Worm (Caenorhabditis elegans) whole organism, L4 larva: ENCODE results near the gene pfk-1.2.
A peak's percentile ranks its signal among the peaks of the same experiment; 100 is the strongest.

Experiments
- D1046.2 ChIP-seq: fragments of 200-800 bp; sonication (Bioruptor generic); IDR thresholded peaks from 2 replicates; pipeline ENCODE4 v1.3.6; 2022; ENCODE audit warnings: missing genetic modification characterization, missing compliant biosample characterization
- F37D6.2 ChIP-seq: sonication (generic microtip); optimal IDR thresholded peaks from 2 replicates; lab custom pipeline; 2016; ENCODE audit warnings: mild to moderate bottlenecking, missing genetic modification characterization, missing compliant biosample characterization
- T20F7.1 ChIP-seq: fragments of 200-800 bp; sonication (Bioruptor generic); optimal IDR thresholded peaks from 2 replicates; lab custom pipeline; 2018; ENCODE audit warnings: mild to moderate bottlenecking, missing genetic modification characterization, missing compliant biosample characterization
- T26A8.4 ChIP-seq: fragments of 200-800 bp; sonication (Bioruptor generic); IDR thresholded peaks from 2 replicates; pipeline ENCODE4 v1.3.6; 2022; ENCODE audit warnings: missing genetic modification characterization, missing compliant biosample characterization
- aha-1 ChIP-seq: fragments of 150-350 bp; peaks from one replicate; lab custom pipeline; 2014; ENCODE audit warnings: missing biosample characterization, missing genetic modification characterization
- ceh-32 ChIP-seq: sonication (generic microtip); optimal IDR thresholded peaks from 2 replicates; lab custom pipeline; 2016; ENCODE audit warnings: mild to moderate bottlenecking, missing genetic modification characterization, missing compliant biosample characterization; ENCODE audit not compliant: poor library complexity
- ceh-82 ChIP-seq: sonication (generic microtip); optimal IDR thresholded peaks from 2 replicates; lab custom pipeline; 2017; ENCODE audit warnings: missing biosample characterization, missing genetic modification characterization
- cey-2 ChIP-seq: sonication (generic microtip); optimal IDR thresholded peaks from 3 replicates; lab custom pipeline; 2017; ENCODE audit warnings: missing genetic modification characterization, mild to moderate bottlenecking, missing compliant biosample characterization, antibody characterized with exemption, borderline replicate concordance; ENCODE audit not compliant: insufficient read depth
- ctbp-1 ChIP-seq: fragments of 200-800 bp; sonication (Bioruptor generic); IDR thresholded peaks from 2 replicates; pipeline ENCODE4 v1.3.6; 2022; ENCODE audit warnings: missing genetic modification reagents, missing genetic modification characterization, missing compliant biosample characterization
- daf-12 ChIP-seq: fragments of 150-350 bp; optimal IDR thresholded peaks from 2 replicates; lab custom pipeline; 2014; ENCODE audit warnings: missing biosample characterization, missing genetic modification reagents, missing genetic modification characterization
- daf-16 ChIP-seq, 3 experiments: sonication (generic microtip); optimal IDR thresholded peaks; 2 replicates each; lab custom pipeline; 2016 to 2017; ENCODE audit warnings: missing genetic modification characterization in 3 of 3, missing genetic modification reagents in 3 of 3, mild to moderate bottlenecking in 2 of 3, missing compliant biosample characterization in 2 of 3, missing biosample characterization in 1 of 3, moderate library complexity in 1 of 3
- daf-8 ChIP-seq: fragments of 200-800 bp; sonication (Bioruptor generic); IDR thresholded peaks from 2 replicates; pipeline ENCODE4 v1.3.6; 2022; ENCODE audit warnings: missing genetic modification characterization, missing compliant biosample characterization
- dmd-6 ChIP-seq: fragments of 200-800 bp; sonication (Bioruptor generic); IDR thresholded peaks from 2 replicates; pipeline ENCODE4 v1.3.6; 2022; ENCODE audit warnings: missing genetic modification reagents, missing genetic modification characterization, missing compliant biosample characterization
- dmd-8 ChIP-seq: fragments of 200-800 bp; sonication (Bioruptor generic); IDR thresholded peaks from 2 replicates; pipeline ENCODE4 v1.3.6; 2022; ENCODE audit warnings: missing genetic modification characterization, missing compliant biosample characterization
- dmd-9 ChIP-seq: fragments of 200-800 bp; sonication (Bioruptor generic); IDR thresholded peaks from 2 replicates; pipeline ENCODE4 v1.3.6; 2022; ENCODE audit warnings: missing genetic modification reagents, missing genetic modification characterization, missing compliant biosample characterization
- dpl-1 ChIP-seq: fragments of 150-350 bp; optimal IDR thresholded peaks from 2 replicates; lab custom pipeline; 2014; ENCODE audit warnings: missing biosample characterization, missing genetic modification reagents, missing genetic modification characterization
- duxl-1 ChIP-seq: sonication (generic microtip); optimal IDR thresholded peaks from 2 replicates; lab custom pipeline; 2016; ENCODE audit warnings: mild to moderate bottlenecking, missing genetic modification characterization, moderate library complexity, missing compliant biosample characterization; ENCODE audit not compliant: poor library complexity
- dve-1 ChIP-seq: sonication (generic microtip); optimal IDR thresholded peaks from 2 replicates; lab custom pipeline; 2017; ENCODE audit warnings: antibody characterized with exemption, mild to moderate bottlenecking, missing genetic modification characterization, missing compliant biosample characterization; ENCODE audit not compliant: insufficient read depth
- egl-27 ChIP-seq: sonication (generic microtip); optimal IDR thresholded peaks from 3 replicates; lab custom pipeline; 2017; ENCODE audit warnings: missing biosample characterization, missing genetic modification reagents, missing genetic modification characterization
- egl-43 ChIP-seq: fragments of 200-800 bp; sonication (Bioruptor generic); IDR thresholded peaks from 2 replicates; pipeline ENCODE4 v1.3.6; 2022; ENCODE audit warnings: missing genetic modification reagents, missing genetic modification characterization, missing compliant biosample characterization
- hlh-11 ChIP-seq: fragments of 200-800 bp; sonication (Bioruptor generic); optimal IDR thresholded peaks from 2 replicates; lab custom pipeline; 2018; ENCODE audit warnings: mild to moderate bottlenecking, missing genetic modification characterization, missing compliant biosample characterization
- hlh-30 ChIP-seq: sonication (generic microtip); optimal IDR thresholded peaks from 2 replicates; lab custom pipeline; 2017; ENCODE audit warnings: antibody characterized with exemption, mild to moderate bottlenecking, missing genetic modification characterization, missing compliant biosample characterization; ENCODE audit not compliant: insufficient read depth
- lim-7 ChIP-seq: fragments of 200-800 bp; sonication (Bioruptor generic); IDR thresholded peaks from 2 replicates; pipeline ENCODE4 v1.3.6; 2022; ENCODE audit warnings: missing genetic modification characterization, missing compliant biosample characterization
- lin-13 ChIP-seq: fragments of 150-350 bp; optimal IDR thresholded peaks from 2 replicates; lab custom pipeline; 2014; ENCODE audit warnings: missing biosample characterization, missing genetic modification reagents, missing genetic modification characterization
- lin-39 ChIP-seq: fragments of 150-350 bp; optimal IDR thresholded peaks from 2 replicates; lab custom pipeline; 2014; ENCODE audit warnings: missing biosample characterization, missing genetic modification reagents, missing genetic modification characterization
- lsy-2 ChIP-seq, 2 experiments: fragments of 150-350 bp in 1 of 2; sonication (generic microtip) in 1 of 2; optimal IDR thresholded peaks; 2 replicates each; lab custom pipeline; 2014 to 2017; ENCODE audit warnings: missing biosample characterization in 2 of 2, missing genetic modification characterization in 2 of 2
- madf-5 ChIP-seq, 2 experiments: fragments of 200-800 bp; sonication (Bioruptor generic); IDR thresholded peaks; 2 replicates each; pipeline ENCODE4 v1.3.6; 2022; ENCODE audit warnings: missing compliant biosample characterization in 2 of 2, missing genetic modification characterization in 2 of 2
- madf-9 ChIP-seq: fragments of 200-800 bp; sonication (Bioruptor generic); conservative IDR thresholded peaks from 2 replicates; pipeline ENCODE4 v1.3.6; 2022; ENCODE audit warnings: missing genetic modification reagents, missing genetic modification characterization, missing compliant biosample characterization
- mdt-29 ChIP-seq: fragments of 200-800 bp; sonication (Bioruptor generic); IDR thresholded peaks from 2 replicates; pipeline ENCODE4 v1.3.6; 2022; ENCODE audit warnings: missing genetic modification reagents, missing genetic modification characterization, missing compliant biosample characterization
- mep-1 ChIP-seq: fragments of 150-350 bp; sonication (generic microtip); optimal IDR thresholded peaks from 3 replicates; lab custom pipeline; 2014; ENCODE audit warnings: missing biosample characterization, missing genetic modification characterization
- mxl-2 ChIP-seq: fragments of 200-800 bp; sonication (Bioruptor generic); conservative IDR thresholded peaks from 2 replicates; pipeline ENCODE4 v1.3.6; 2022; ENCODE audit warnings: missing genetic modification reagents, missing genetic modification characterization, missing compliant biosample characterization
- mxl-3 ChIP-seq: fragments of 200-800 bp; sonication (Bioruptor generic); optimal IDR thresholded peaks from 2 replicates; lab custom pipeline; 2018; ENCODE audit warnings: mild to moderate bottlenecking, missing genetic modification characterization, missing compliant biosample characterization
- nhr-10 ChIP-seq: fragments of 150-350 bp; optimal IDR thresholded peaks from 2 replicates; lab custom pipeline; 2014; ENCODE audit warnings: missing biosample characterization, missing genetic modification characterization
- nhr-102 ChIP-seq: sonication (generic microtip); optimal IDR thresholded peaks from 2 replicates; lab custom pipeline; 2016; ENCODE audit warnings: mild to moderate bottlenecking, missing genetic modification characterization, moderate library complexity, missing compliant biosample characterization
- nhr-11 ChIP-seq: fragments of 150-350 bp; optimal IDR thresholded peaks from 2 replicates; lab custom pipeline; 2014; ENCODE audit warnings: missing biosample characterization, missing genetic modification characterization
- nhr-25 ChIP-seq: sonication (generic microtip); optimal IDR thresholded peaks from 2 replicates; lab custom pipeline; 2017; ENCODE audit warnings: missing genetic modification characterization, mild to moderate bottlenecking, missing compliant biosample characterization, antibody characterized with exemption, moderate library complexity, borderline replicate concordance; ENCODE audit not compliant: insufficient read depth
- nhr-28 ChIP-seq: fragments of 150-350 bp; optimal IDR thresholded peaks from 2 replicates; lab custom pipeline; 2014; ENCODE audit warnings: missing biosample characterization, missing genetic modification characterization
- nhr-41 ChIP-seq: fragments of 200-800 bp; sonication (Bioruptor generic); IDR thresholded peaks from 2 replicates; pipeline ENCODE4 v1.3.6; 2022; ENCODE audit warnings: missing genetic modification reagents, missing genetic modification characterization, missing compliant biosample characterization
- nhr-76 ChIP-seq: fragments of 150-350 bp; optimal IDR thresholded peaks from 2 replicates; lab custom pipeline; 2014; ENCODE audit warnings: missing biosample characterization, missing genetic modification characterization
- php-3 ChIP-seq: fragments of 200-800 bp; sonication (Bioruptor generic); IDR thresholded peaks from 2 replicates; pipeline ENCODE4 v1.3.6; 2022; ENCODE audit warnings: missing genetic modification reagents, missing genetic modification characterization, missing compliant biosample characterization
- pqm-1 ChIP-seq: sonication (generic microtip); optimal IDR thresholded peaks from 2 replicates; lab custom pipeline; 2017; ENCODE audit warnings: missing biosample characterization, missing genetic modification characterization
- rbr-2 ChIP-seq: sonication (generic microtip); optimal IDR thresholded peaks from 2 replicates; lab custom pipeline; 2016; ENCODE audit warnings: missing genotype, missing genetic modification characterization, missing compliant biosample characterization
- sdz-12 ChIP-seq: fragments of 200-800 bp; sonication (Bioruptor generic); optimal IDR thresholded peaks from 2 replicates; lab custom pipeline; 2018; ENCODE audit warnings: mild to moderate bottlenecking, missing genetic modification characterization, missing compliant biosample characterization
- skn-1 ChIP-seq: fragments of 150-350 bp; optimal IDR thresholded peaks from 2 replicates; lab custom pipeline; 2014; ENCODE audit warnings: missing biosample characterization, missing genetic modification characterization
- spr-3 ChIP-seq: fragments of 200-800 bp; sonication (Bioruptor generic); optimal IDR thresholded peaks from 2 replicates; lab custom pipeline; 2018; ENCODE audit warnings: mild to moderate bottlenecking, missing genetic modification characterization, missing compliant biosample characterization
- zfp-3 ChIP-seq: fragments of 200-800 bp; sonication (Bioruptor generic); conservative IDR thresholded peaks from 2 replicates; pipeline ENCODE4 v1.3.6; 2022; ENCODE audit warnings: missing genetic modification reagents, missing genetic modification characterization, missing compliant biosample characterization
- zip-2 ChIP-seq: fragments of 150-350 bp; optimal IDR thresholded peaks from 2 replicates; lab custom pipeline; 2014; ENCODE audit warnings: missing biosample characterization, missing genetic modification characterization

Gene pfk-1.2

DNA sequence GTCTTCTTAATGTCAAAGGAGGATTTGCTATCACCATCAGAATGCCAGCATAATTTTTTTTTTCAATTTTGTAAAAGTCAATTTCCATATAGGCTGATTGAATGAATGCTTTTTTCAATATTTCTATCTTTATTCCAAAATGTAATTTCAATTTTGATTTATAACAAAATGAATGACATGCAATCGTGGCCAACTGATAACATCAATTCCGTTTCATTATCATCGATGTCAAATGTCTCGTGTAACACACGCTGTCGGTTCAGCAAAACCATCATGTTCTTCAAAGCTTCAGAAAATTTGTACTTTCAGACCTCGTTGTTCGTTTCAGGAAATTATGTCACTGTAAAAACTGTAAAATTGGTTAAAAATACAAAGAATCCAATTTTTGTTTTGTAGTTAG lies 24.7 kb upstream of the pfk-1.2 start (continued):
- TF ChIP-seq daf-12 (tag; lab: Kevin White, UChicago) (no peak), nhr-28 (tag; lab: Kevin White, UChicago) (peak; percentile 79), lin-39 (tag; lab: Kevin White, UChicago) (no peak), mep-1 (peak; percentile 15), T20F7.1 (GFP tag; lab: Kevin White, UChicago) (no peak), nhr-41 (0 out of 2 replicates have a peak, but pooled peaks have one; percentile 41), madf-9 (GFP tag; lab: Robert Waterston, UW) (no peak), daf-16 (GFP tag; optimal IDR thresholded peaks at IDR 0.05; lab: Kevin White, UChicago) (no peak), daf-16 (tag; optimal IDR thresholded peaks at IDR 0.05; lab: Kevin White, UChicago) (peak; percentile 25), zfp-3 (GFP tag; lab: Robert Waterston, UW) (no peak), egl-43 (GFP tag; lab: Robert Waterston, UW) (no peak), daf-8 (GFP tag; lab: Robert Waterston, UW) (no peak), hlh-30 (tag; lab: Kevin White, UChicago) (peak; percentile 48), ctbp-1 (GFP tag; lab: Robert Waterston, UW) (no peak), D1046.2 (no peak), ceh-82 (tag; lab: Kevin White, UChicago) (no peak), sdz-12 (GFP tag; lab: Kevin White, UChicago) (no peak), php-3 (peak; percentile 96), madf-5 (GFP tag; IDR thresholded peaks at IDR 0.05; lab: Robert Waterston, UW) (no peak), nhr-11 (no peak), nhr-102 (tag; lab: Kevin White, UChicago) (no peak), dmd-9 (no peak), hlh-11 (tag; lab: Kevin White, UChicago) (peak; percentile 23), lin-13 (no peak), dpl-1 (GFP tag; lab: Kevin White, UChicago) (no peak), nhr-10 (tag; lab: Kevin White, UChicago) (no peak), T26A8.4 (GFP tag; lab: Robert Waterston, UW) (no peak), mxl-3 (GFP tag; lab: Kevin White, UChicago) (peak; percentile 83), lim-7 (GFP tag; lab: Robert Waterston, UW) (no peak), rbr-2 (tag; lab: Kevin White, UChicago) (no peak), mxl-2 (no peak), F37D6.2 (tag; lab: Kevin White, UChicago) (no peak), nhr-25 (tag; lab: Kevin White, UChicago) (no peak), dve-1 (tag; lab: Kevin White, UChicago) (peak; percentile 68), nhr-76 (tag; lab: Kevin White, UChicago) (no peak), skn-1 (tag; lab: Kevin White, UChicago) (no peak), egl-27 (tag; lab: Kevin White, UChicago) (no peak), spr-3 (GFP tag; lab: Kevin White, UChicago) (no peak), zip-2 (no peak), cey-2 (no peak)
- TF ChIP-seq, all 104 proteins: peak for 13

- TF ChIP-seq ceh-32 (tag; lab: Kevin White, UChicago) (no peak), hlh-11 (tag; lab: Kevin White, UChicago) (peak; percentile 16), dmd-8 (no peak), mdt-29 (GFP tag; lab: Robert Waterston, UW) (no peak), lim-7 (GFP tag; lab: Robert Waterston, UW) (no peak), lsy-2 (tag; optimal IDR thresholded peaks at IDR 0.05; lab: Kevin White, UChicago) (no peak), daf-16 (GFP tag; optimal IDR thresholded peaks at IDR 0.05; lab: Kevin White, UChicago) (no peak), daf-16 (tag; optimal IDR thresholded peaks at IDR 0.05; lab: Kevin White, UChicago) (peak; percentile 56), nhr-28 (tag; lab: Kevin White, UChicago) (peak; percentile 50), pqm-1 (tag; lab: Kevin White, UChicago) (peak; percentile 23), dve-1 (tag; lab: Kevin White, UChicago) (peak; percentile 26), dpl-1 (GFP tag; lab: Kevin White, UChicago) (no peak), dmd-6 (GFP tag; lab: Robert Waterston, UW) (peak; percentile 34; the same call in 1 of the 2 replicates), aha-1 (peak; percentile 74), duxl-1 (tag; lab: Kevin White, UChicago) (no peak)
These were observed 23.9 kb upstream of the pfk-1.2 start, which contains the start of gene acs-14 for ce11 chrV:9507742-9508141. TSS of gene acs-14 (plus strand) at chrV:9508132.
